Fruit fly (Drosophila melanogaster) whole organism, embryonic: ENCODE data around the gene Baldspot.

Source experiments
- Abd-B ChIP-seq: fragments of 200-800 bp; sonication (Bioruptor generic); optimal IDR thresholded peaks from 2 replicates; lab custom pipeline; 2018; ENCODE audit warnings: missing biosample characterization, mild to moderate bottlenecking, missing genetic modification characterization, moderate library complexity
- Antp ChIP-seq: fragments of 200-800 bp; sonication (Bioruptor generic); optimal IDR thresholded peaks from 3 replicates; lab custom pipeline; 2016; ENCODE audit warnings: missing biosample characterization, missing genetic modification characterization
- Asciz ChIP-seq: fragments of 200-800 bp; sonication (Bioruptor generic); optimal IDR thresholded peaks from 2 replicates; lab custom pipeline; 2017; ENCODE audit warnings: missing biosample characterization, mild to moderate bottlenecking, missing genetic modification characterization, missing genetic modification reagents
- BEAF-32 ChIP-seq: fragments of 200-800 bp; sonication (Bioruptor generic); optimal IDR thresholded peaks from 3 replicates; lab custom pipeline; 2017; ENCODE audit warnings: missing biosample characterization, missing genetic modification characterization, mild to moderate bottlenecking, moderate library complexity, missing genetic modification reagents
- Bteb2 ChIP-seq: fragments of 200-800 bp; sonication (Bioruptor generic); optimal IDR thresholded peaks from 2 replicates; lab custom pipeline; 2016; ENCODE audit warnings: missing biosample characterization, missing genetic modification characterization
- CG11247 ChIP-seq: fragments of 200-800 bp; sonication (Bioruptor generic); IDR thresholded peaks from 2 replicates; pipeline ENCODE4 v1.3.6; 2022; ENCODE audit warnings: missing biosample characterization, missing genetic modification characterization
- CG13296 ChIP-seq: fragments of 200-800 bp; sonication (Bioruptor generic); optimal IDR thresholded peaks from 3 replicates; lab custom pipeline; 2018; ENCODE audit warnings: missing biosample characterization, mild to moderate bottlenecking, missing genetic modification characterization
- CG13424 ChIP-seq: fragments of 200-800 bp; sonication (Bioruptor generic); optimal IDR thresholded peaks from 2 replicates; lab custom pipeline; 2019; ENCODE audit warnings: missing biosample characterization, mild to moderate bottlenecking, missing genetic modification characterization, moderate library complexity
- CG14710 ChIP-seq: fragments of 200-800 bp; sonication (Bioruptor generic); optimal IDR thresholded peaks from 3 replicates; lab custom pipeline; 2019; ENCODE audit warnings: missing biosample characterization, mild to moderate bottlenecking, missing genetic modification characterization, moderate library complexity
- CG14860 ChIP-seq: fragments of 200-800 bp; sonication (Bioruptor generic); IDR thresholded peaks from 3 replicates; pipeline ENCODE4 v1.3.6; 2022; ENCODE audit warnings: missing biosample characterization, missing genetic modification characterization; ENCODE audit not compliant: partially characterized antibody
- CG15269 ChIP-seq: fragments of 200-800 bp; sonication (Bioruptor generic); optimal IDR thresholded peaks from 2 replicates; lab custom pipeline; 2018; ENCODE audit warnings: missing biosample characterization, mild to moderate bottlenecking, missing genetic modification characterization, moderate library complexity
- CG16813 ChIP-seq: fragments of 200-800 bp; sonication (Bioruptor generic); IDR thresholded peaks from 3 replicates; pipeline ENCODE4 v1.3.6; 2022; ENCODE audit warnings: missing biosample characterization, missing genetic modification characterization; ENCODE audit not compliant: partially characterized antibody
- CG17328 ChIP-seq: fragments of 200-800 bp; sonication (Bioruptor generic); IDR thresholded peaks from 2 replicates; pipeline ENCODE4 v1.3.6; 2022; ENCODE audit warnings: missing biosample characterization, missing genetic modification characterization
- CG17568 ChIP-seq: fragments of 200-800 bp; sonication (Bioruptor generic); optimal IDR thresholded peaks from 2 replicates; lab custom pipeline; 2018; ENCODE audit warnings: missing biosample characterization, mild to moderate bottlenecking, missing genetic modification characterization, moderate library complexity
- CG18619 ChIP-seq: fragments of 200-800 bp; sonication (Bioruptor generic); optimal IDR thresholded peaks from 3 replicates; lab custom pipeline; 2017; ENCODE audit warnings: missing biosample characterization, mild to moderate bottlenecking, missing genetic modification characterization
- CG2712 ChIP-seq: fragments of 200-800 bp; optimal IDR thresholded peaks from 3 replicates; lab custom pipeline; 2019; ENCODE audit warnings: missing biosample characterization, mild to moderate bottlenecking, missing genetic modification characterization, moderate library complexity
- CG30020 ChIP-seq: fragments of 200-800 bp; optimal IDR thresholded peaks from 2 replicates; lab custom pipeline; 2019; ENCODE audit warnings: missing biosample characterization, mild to moderate bottlenecking, missing genetic modification characterization, moderate library complexity
- CG32532 ChIP-seq: fragments of 200-800 bp; sonication (Bioruptor generic); IDR thresholded peaks from 2 replicates; pipeline ENCODE4 v1.3.6; 2022; ENCODE audit warnings: missing biosample characterization, missing genetic modification characterization
- CG32772 ChIP-seq: fragments of 200-800 bp; sonication (Bioruptor generic); IDR thresholded peaks from 2 replicates; pipeline ENCODE4 v1.3.6; 2022; ENCODE audit warnings: missing biosample characterization, missing genetic modification characterization
- CG4328 ChIP-seq: fragments of 200-800 bp; sonication (Bioruptor generic); optimal IDR thresholded peaks from 3 replicates; lab custom pipeline; 2017; ENCODE audit warnings: missing biosample characterization, missing genetic modification reagents, missing genetic modification characterization
- CG8281 ChIP-seq: fragments of 200-800 bp; sonication (Bioruptor generic); optimal IDR thresholded peaks from 2 replicates; lab custom pipeline; 2018; ENCODE audit warnings: missing biosample characterization, mild to moderate bottlenecking, missing genetic modification characterization, moderate library complexity
- CG8478 ChIP-seq: fragments of >200 bp; optimal IDR thresholded peaks from 2 replicates; lab custom pipeline; 2018
- D19A ChIP-seq: fragments of 200-800 bp; optimal IDR thresholded peaks from 3 replicates; lab custom pipeline; 2019; ENCODE audit warnings: missing biosample characterization, mild to moderate bottlenecking, missing genetic modification characterization, moderate library complexity
- D19B ChIP-seq: fragments of 200-800 bp; sonication (Bioruptor generic); optimal IDR thresholded peaks from 2 replicates; lab custom pipeline; 2017; ENCODE audit warnings: missing biosample characterization, mild to moderate bottlenecking, missing genetic modification characterization
- Dfd ChIP-seq, 2 experiments: fragments of >200 bp; optimal IDR thresholded peaks; 2 replicates each; lab custom pipeline; 2017; ENCODE audit warnings: missing biosample characterization in 2 of 2, missing genetic modification characterization in 2 of 2
- Fer3 ChIP-seq: fragments of 200-800 bp; sonication (Bioruptor generic); optimal IDR thresholded peaks from 2 replicates; lab custom pipeline; 2018; ENCODE audit warnings: missing biosample characterization, mild to moderate bottlenecking, missing genetic modification characterization, moderate library complexity
- H15 ChIP-seq: fragments of 200-800 bp; sonication (Bioruptor generic); IDR thresholded peaks from 3 replicates; pipeline ENCODE4 v1.3.6; 2022; ENCODE audit warnings: missing biosample characterization, missing genetic modification characterization
- Hand ChIP-seq: fragments of 200-800 bp; sonication (Bioruptor generic); optimal IDR thresholded peaks from 2 replicates; lab custom pipeline; 2017; ENCODE audit warnings: mild to moderate bottlenecking, missing biosample characterization, missing genetic modification reagents, missing genetic modification characterization
- Hr78 ChIP-seq, 2 experiments: fragments of 200-800 bp in 1 of 2; fragments of >200 bp in 1 of 2; sonication (Bioruptor generic) in 1 of 2; optimal IDR thresholded peaks; 2 replicates each; lab custom pipeline; 2017 to 2019; ENCODE audit warnings: missing biosample characterization in 2 of 2, missing genetic modification characterization in 2 of 2, mild to moderate bottlenecking in 1 of 2, moderate library complexity in 1 of 2
- NC2α ChIP-seq: fragments of 200-800 bp; sonication (Bioruptor generic); optimal IDR thresholded peaks from 2 replicates; lab custom pipeline; 2016; ENCODE audit warnings: missing biosample characterization, missing genetic modification characterization
- NFAT ChIP-seq: fragments of 200-800 bp; sonication (Bioruptor generic); IDR thresholded peaks from 2 replicates; pipeline ENCODE4 v1.3.6; 2022; ENCODE audit warnings: missing biosample characterization, missing genetic modification characterization
- Ravus ChIP-seq: fragments of 200-800 bp; sonication (Bioruptor generic); IDR thresholded peaks from 2 replicates; pipeline ENCODE4 v1.3.6; 2022; ENCODE audit warnings: missing biosample characterization, missing genetic modification characterization
- Scr ChIP-seq: fragments of 200-800 bp; sonication (Bioruptor generic); IDR thresholded peaks from 2 replicates; pipeline ENCODE4 v1.3.6; 2022; ENCODE audit warnings: missing biosample characterization, missing genetic modification characterization; ENCODE audit not compliant: partially characterized antibody
- Sox102F ChIP-seq: fragments of 200-800 bp; sonication (Bioruptor generic); optimal IDR thresholded peaks from 2 replicates; lab custom pipeline; 2018; ENCODE audit warnings: missing biosample characterization, mild to moderate bottlenecking, missing genetic modification characterization, moderate library complexity
- Xrp1 ChIP-seq: fragments of 200-800 bp; sonication (Bioruptor generic); IDR thresholded peaks from 2 replicates; pipeline ENCODE4 v1.3.6; 2022; ENCODE audit warnings: missing biosample characterization, missing genetic modification characterization
- bbx ChIP-seq: fragments of 200-800 bp; sonication (Bioruptor generic); IDR thresholded peaks from 2 replicates; pipeline ENCODE4 v1.3.6; 2022; ENCODE audit warnings: missing biosample characterization, missing genetic modification characterization; ENCODE audit not compliant: partially characterized antibody
- croc ChIP-seq: fragments of 200-800 bp; sonication (Bioruptor generic); conservative IDR thresholded peaks from 3 replicates; pipeline ENCODE4 v1.3.6; 2022; ENCODE audit warnings: missing biosample characterization, missing genetic modification characterization
- dati ChIP-seq: fragments of 200-800 bp; sonication (Bioruptor generic); IDR thresholded peaks from 2 replicates; pipeline ENCODE4 v1.3.6; 2022; ENCODE audit warnings: missing biosample characterization, missing genetic modification characterization
- en ChIP-seq: fragments of 200-800 bp; sonication (Bioruptor generic); optimal IDR thresholded peaks from 2 replicates; lab custom pipeline; 2016; ENCODE audit warnings: missing biosample characterization, missing genetic modification characterization
- hbn ChIP-seq: fragments of 200-800 bp; sonication (Bioruptor generic); IDR thresholded peaks from 2 replicates; pipeline ENCODE4 v1.3.6; 2022; ENCODE audit warnings: missing biosample characterization, missing genetic modification characterization; ENCODE audit not compliant: partially characterized antibody
- kah ChIP-seq: fragments of 200-800 bp; sonication (Bioruptor generic); optimal IDR thresholded peaks from 2 replicates; lab custom pipeline; 2018; ENCODE audit warnings: missing biosample characterization, mild to moderate bottlenecking, missing genetic modification characterization
- pros ChIP-seq: fragments of 200-800 bp; sonication (Bioruptor generic); optimal IDR thresholded peaks from 3 replicates; lab custom pipeline; 2019; ENCODE audit warnings: missing biosample characterization, mild to moderate bottlenecking, missing genetic modification characterization, moderate library complexity
- slbo ChIP-seq: fragments of 200-800 bp; sonication (Bioruptor generic); IDR thresholded peaks from 2 replicates; pipeline ENCODE4 v1.3.6; 2022; ENCODE audit warnings: missing biosample characterization, missing genetic modification characterization
- sob ChIP-seq: fragments of 200-800 bp; sonication (Bioruptor generic); IDR thresholded peaks from 2 replicates; pipeline ENCODE4 v1.3.6; 2022; ENCODE audit warnings: missing biosample characterization, missing genetic modification characterization
- ssp ChIP-seq: fragments of 200-800 bp; sonication (Bioruptor generic); IDR thresholded peaks from 2 replicates; pipeline ENCODE4 v1.3.6; 2022; ENCODE audit warnings: missing biosample characterization, missing genetic modification characterization
- tll ChIP-seq, 2 experiments: fragments of 200-800 bp in 1 of 2; fragments of >200 bp in 1 of 2; sonication (Bioruptor generic) in 1 of 2; optimal IDR thresholded peaks; 2 replicates each; lab custom pipeline; 2017 to 2019; ENCODE audit warnings: missing biosample characterization in 2 of 2, missing genetic modification characterization in 2 of 2, mild to moderate bottlenecking in 1 of 2, moderate library complexity in 1 of 2
- unpg ChIP-seq: fragments of 200-800 bp; sonication (Bioruptor generic); optimal IDR thresholded peaks from 3 replicates; lab custom pipeline; 2018; ENCODE audit warnings: missing biosample characterization, mild to moderate bottlenecking, missing genetic modification characterization, moderate library complexity
- usp ChIP-seq: fragments of >200 bp; optimal IDR thresholded peaks from 2 replicates; lab custom pipeline; 2017; ENCODE audit warnings: missing biosample characterization, missing genetic modification characterization
- wek ChIP-seq: fragments of 200-800 bp; sonication (Bioruptor generic); optimal IDR thresholded peaks from 3 replicates; lab custom pipeline; 2018; ENCODE audit warnings: missing biosample characterization, mild to moderate bottlenecking, missing genetic modification characterization, moderate library complexity

Baldspot gene

DNA sequence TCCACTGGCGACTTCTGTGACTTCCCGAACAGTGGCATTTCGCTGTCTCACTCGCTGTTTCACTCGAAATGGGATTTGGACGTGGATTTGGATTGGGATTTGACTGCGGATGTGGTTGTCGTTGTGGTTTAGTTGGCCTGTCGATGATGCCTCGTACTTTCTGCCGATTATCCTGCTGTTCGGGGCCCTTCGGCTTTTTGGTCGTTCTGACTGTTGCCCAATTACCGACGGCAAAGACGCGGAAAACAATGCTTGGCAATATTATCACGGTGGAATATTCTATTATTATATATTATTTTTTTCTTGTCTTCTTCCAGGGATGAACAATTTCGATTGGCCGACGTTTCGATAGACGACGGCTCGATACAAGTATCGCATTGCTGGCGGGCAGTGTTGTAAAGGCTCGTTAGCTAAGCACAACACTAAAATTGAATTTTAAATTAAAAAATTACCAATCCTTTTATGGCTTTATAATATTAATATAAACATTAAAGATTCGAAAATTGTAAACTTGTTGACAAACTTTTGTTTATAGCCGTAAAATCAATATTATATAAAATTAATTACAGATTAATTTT lies 46.2 kb downstream of the Baldspot start, which contains the start of gene Mo25 (continued):
- TF ChIP-seq Hr78 (GFP tag; optimal IDR thresholded peaks at IDR 0.05; lab: Kevin White, UChicago) (no peak), CG4328 (peak; percentile 7), dati (GFP tag; lab: Robert Waterston, UW) (no peak), bbx (GFP tag; lab: Robert Waterston, UW) (peak; percentile 79), Bteb2 (GFP tag; lab: Kevin White, UChicago) (peak; percentile 39), Fer3 (tag; lab: Kevin White, UChicago) (peak; percentile 58), unpg (GFP tag; lab: Kevin White, UChicago) (no peak), CG11247 (GFP tag; lab: Robert Waterston, UW) (peak; percentile 35; the same call in 1 of the 2 replicates), kah (GFP tag; lab: Kevin White, UChicago) (no peak), croc (GFP tag; lab: Robert Waterston, UW) (no peak), pros (GFP tag; lab: Kevin White, UChicago) (no peak), Scr (GFP tag; lab: Robert Waterston, UW) (peak; percentile 72), CG16813 (peak; percentile 69), Antp (GFP tag; lab: Kevin White, UChicago) (no peak), CG14860 (GFP tag; lab: Robert Waterston, UW) (peak; percentile 46; the same call in 2 of the 3 replicates), en (GFP tag; lab: Kevin White, UChicago) (no peak), CG32772 (GFP tag; lab: Robert Waterston, UW) (peak; percentile 70), NFAT (GFP tag; lab: Robert Waterston, UW) (peak; percentile 49; the same call in 1 of the 2 replicates), H15 (GFP tag; lab: Robert Waterston, UW) (no peak), Ravus (GFP tag; lab: Robert Waterston, UW) (no peak), CG17328 (GFP tag; lab: Robert Waterston, UW) (no peak), D19A (peak; percentile 34), Abd-B (peak; percentile 7), CG13424 (tag; lab: Kevin White, UChicago) (peak; percentile 29), Dfd (GFP tag; optimal IDR thresholded peaks at IDR 0.05; lab: Kevin White, UChicago) (no peak), wek (GFP tag; lab: Kevin White, UChicago) (no peak), ssp (GFP tag; lab: Robert Waterston, UW) (peak; percentile 29; the same call in 1 of the 2 replicates), Hand (GFP tag; lab: Kevin White, UChicago) (no peak), usp (no peak), Asciz (GFP tag; lab: Kevin White, UChicago) (peak; percentile 33), CG8281 (no peak), CG8478 (no peak), D19B (no peak), CG17568 (GFP tag; lab: Kevin White, UChicago) (no peak), slbo (peak; percentile 70), CG14710 (tag; lab: Kevin White, UChicago) (peak; percentile 71), Sox102F (GFP tag; lab: Kevin White, UChicago) (no peak), NC2α (GFP tag; lab: Kevin White, UChicago) (no peak), CG13296 (peak; percentile 44), CG2712 (peak; percentile 65), tll (GFP tag; optimal IDR thresholded peaks at IDR 0.05; lab: Kevin White, UChicago) (no peak), CG18619 (no peak), CG15269 (tag; lab: Kevin White, UChicago) (no peak), BEAF-32 (GFP tag; lab: Kevin White, UChicago) (peak; percentile 79), sob (GFP tag; lab: Robert Waterston, UW) (peak; percentile 67), Xrp1 (GFP tag; lab: Robert Waterston, UW) (peak; percentile 53; the same call in 1 of the 2 replicates), hbn (GFP tag; lab: Robert Waterston, UW) (peak; percentile 79), CG32532 (GFP tag; lab: Robert Waterston, UW) (peak; percentile 52), CG30020 (tag; lab: Kevin White, UChicago) (peak; percentile 52)
